Fruit fly (Drosophila melanogaster) whole organism: ENCODE data around the gene dbe.
A peak's percentile ranks its signal among the peaks of the same experiment; 100 is the strongest.

Experiments used
- CG8478 ChIP-seq: fragments of >200 bp; optimal IDR thresholded peaks from 2 replicates; lab custom pipeline; 2018; ENCODE audit warnings: inconsistent platforms
- Dll ChIP-seq: fragments of >200 bp; optimal IDR thresholded peaks from 2 replicates; lab custom pipeline; 2017
- EcR ChIP-seq, 2 experiments: fragments of >200 bp; optimal IDR thresholded peaks; 2 replicates each; lab custom pipeline; 2017; ENCODE audit warnings: missing biosample characterization in 2 of 2, missing genetic modification characterization in 2 of 2, missing genetic modification reagents in 2 of 2
- pan ChIP-seq: fragments of >200 bp; optimal IDR thresholded peaks from 2 replicates; lab custom pipeline; 2017
- psq ChIP-seq: fragments of >200 bp; optimal IDR thresholded peaks from 2 replicates; lab custom pipeline; 2017
- usp ChIP-seq: fragments of >200 bp; optimal IDR thresholded peaks from 2 replicates; lab custom pipeline; 2017; ENCODE audit warnings: missing biosample characterization, missing genetic modification characterization, mixed read lengths

Gene dbe

dm6 chr2L:877002-877401 is 7.3 kb upstream of the dbe start, which contains the start of gene ninaA:
TSS of gene ninaA (plus strand) at chr2L:877302.
- no peak for TF ChIP-seq EcR (GFP tag; optimal IDR thresholded peaks at IDR 0.05; lab: Kevin White, UChicago)
- no peak for TF ChIP-seq Dll (lab: Kevin White, UChicago)
- TF ChIP-seq CG8478 (lab: Kevin White, UChicago): no peak
- TF ChIP-seq psq (lab: Kevin White, UChicago): no peak
- TF ChIP-seq pan: no peak
- no peak for TF ChIP-seq usp

dm6 chr2L:873724-874504 is 4.3 kb upstream of the dbe start:
- TF ChIP-seq Dll (lab: Kevin White, UChicago) (no peak), EcR (GFP tag; optimal IDR thresholded peaks at IDR 0.05; lab: Kevin White, UChicago) (no peak), psq (lab: Kevin White, UChicago) (no peak), pan (no peak), CG8478 (lab: Kevin White, UChicago) (no peak), usp (no peak)

- no peak for TF ChIP-seq psq (lab: Kevin White, UChicago)
- TF ChIP-seq EcR (GFP tag; optimal IDR thresholded peaks at IDR 0.05; lab: Kevin White, UChicago): no peak
- no peak for TF ChIP-seq CG8478 (lab: Kevin White, UChicago)
- no peak for TF ChIP-seq usp
- no peak for TF ChIP-seq pan
- no peak for TF ChIP-seq Dll (lab: Kevin White, UChicago)
These were observed 1.8 kb upstream of the dbe start for dm6 chr2L:871419-871846.

DNA sequence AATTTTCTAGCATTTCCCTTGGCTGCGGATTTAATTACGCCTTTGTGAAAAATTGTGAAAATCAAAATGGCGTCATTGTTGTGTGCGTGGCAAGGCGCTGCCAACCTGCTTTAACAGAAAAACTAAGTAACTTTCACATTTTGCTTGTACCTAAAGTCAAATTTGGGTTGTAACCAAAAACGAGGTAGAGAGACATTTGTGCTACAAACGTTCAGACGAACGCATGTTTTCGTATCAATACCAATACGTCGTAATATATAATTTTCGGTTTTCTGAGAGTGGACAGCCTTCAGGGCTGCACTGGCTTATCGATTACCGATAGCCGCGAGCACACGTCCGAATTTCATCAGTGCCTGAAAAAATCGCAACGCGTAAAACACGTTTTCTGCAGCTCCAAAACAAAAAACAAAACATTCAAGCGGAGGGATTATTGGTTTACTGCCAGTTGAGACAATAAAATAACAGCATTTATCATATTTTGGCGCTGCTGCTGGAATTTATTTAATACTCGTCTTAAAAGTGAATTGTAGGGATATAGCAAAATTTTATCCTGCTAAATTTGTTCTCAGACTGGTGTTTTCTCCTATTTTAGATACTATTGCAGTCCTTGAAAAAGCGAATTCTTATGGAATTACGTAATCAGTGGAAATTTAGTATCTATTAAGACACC is 1.2 kb upstream of the dbe start:
- TF ChIP-seq pan: no peak
- TF ChIP-seq psq (lab: Kevin White, UChicago): no peak
- no peak for TF ChIP-seq Dll (lab: Kevin White, UChicago)

DNA sequence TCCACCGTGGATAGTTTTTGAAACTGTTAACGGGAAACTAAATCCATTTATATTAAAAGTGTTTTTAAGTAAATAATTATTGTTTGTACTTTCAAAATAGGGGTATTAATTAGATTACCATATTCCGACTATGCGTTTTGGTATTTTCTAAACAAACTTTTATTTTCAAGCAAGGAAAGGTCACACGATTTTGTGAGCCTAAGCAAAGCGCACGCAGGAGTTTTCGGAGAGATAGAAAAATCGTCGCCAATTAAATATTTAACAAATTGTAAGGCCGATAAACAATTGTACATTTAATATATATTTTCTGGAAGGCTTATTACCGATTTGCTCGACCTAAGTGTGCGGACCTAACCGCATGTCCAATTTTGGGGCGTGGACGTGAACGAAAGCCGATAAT is 628 bp upstream of the dbe start, which contains the start of gene PNUTS:
Gene PNUTS (plus strand): TSS at position 181 of the 400 bp plus-strand sequence.
- TF ChIP-seq Dll (lab: Kevin White, UChicago) (no peak), usp (no peak), psq (lab: Kevin White, UChicago) (no peak), pan (no peak), EcR (GFP tag; optimal IDR thresholded peaks at IDR 0.05; lab: Kevin White, UChicago) (no peak), CG8478 (lab: Kevin White, UChicago) (no peak)

- TF ChIP-seq usp: no peak
- TF ChIP-seq EcR (GFP tag; optimal IDR thresholded peaks at IDR 0.05; lab: Kevin White, UChicago): no peak
- no peak for TF ChIP-seq Dll (lab: Kevin White, UChicago)
- no peak for TF ChIP-seq CG8478 (lab: Kevin White, UChicago)
- no peak for TF ChIP-seq pan
- TF ChIP-seq psq (lab: Kevin White, UChicago): no peak
These were observed 696 bp downstream of the dbe start for dm6 chr2L:868961-869360.

DNA sequence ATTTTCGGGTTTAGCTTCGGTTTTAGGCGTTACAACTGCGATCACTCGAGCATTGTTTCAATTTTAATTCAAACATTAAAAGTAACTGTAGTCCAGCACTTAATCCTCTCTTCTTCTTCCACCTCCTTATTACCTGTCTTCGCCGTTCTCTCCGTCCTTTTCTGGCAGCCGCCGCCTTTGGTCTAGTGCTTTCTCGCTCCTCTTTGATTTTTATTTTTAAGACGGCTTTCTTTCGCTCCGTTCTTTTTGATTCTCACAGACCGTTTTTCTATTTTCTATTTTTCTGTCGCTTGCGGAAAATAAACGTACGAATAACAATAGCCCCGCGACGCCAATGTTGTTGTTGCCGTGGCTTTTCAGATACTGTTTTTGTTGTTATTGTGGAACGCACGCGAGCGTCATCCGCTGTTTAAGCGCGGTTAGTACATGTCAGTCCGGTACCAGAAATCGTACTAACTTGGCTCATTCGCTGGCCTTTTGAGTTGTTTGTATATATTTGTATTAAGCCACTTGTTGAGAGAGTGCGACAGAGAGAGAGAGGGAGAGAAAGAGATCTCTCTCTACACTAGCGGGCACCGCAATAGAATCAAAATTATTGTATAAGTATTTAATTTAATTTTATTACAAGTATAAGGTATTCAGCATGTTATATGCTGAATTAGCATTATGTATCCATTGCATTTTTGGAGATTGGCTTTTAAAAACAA is 1.6 kb downstream of the dbe start, which contains the start of gene aru:
Gene aru (minus strand): TSS at position 456 of the 707 bp plus-strand sequence.
- TF ChIP-seq Dll (lab: Kevin White, UChicago) (no peak), CG8478 (lab: Kevin White, UChicago) (peak; percentile 25)

dm6 chr2L:866950-867744 is 2.5 kb downstream of the dbe start:
- TF ChIP-seq usp (no peak), pan (no peak), CG8478 (lab: Kevin White, UChicago) (no peak), Dll (lab: Kevin White, UChicago) (no peak), EcR (GFP tag; optimal IDR thresholded peaks at IDR 0.05; lab: Kevin White, UChicago) (no peak), psq (lab: Kevin White, UChicago) (no peak)

DNA sequence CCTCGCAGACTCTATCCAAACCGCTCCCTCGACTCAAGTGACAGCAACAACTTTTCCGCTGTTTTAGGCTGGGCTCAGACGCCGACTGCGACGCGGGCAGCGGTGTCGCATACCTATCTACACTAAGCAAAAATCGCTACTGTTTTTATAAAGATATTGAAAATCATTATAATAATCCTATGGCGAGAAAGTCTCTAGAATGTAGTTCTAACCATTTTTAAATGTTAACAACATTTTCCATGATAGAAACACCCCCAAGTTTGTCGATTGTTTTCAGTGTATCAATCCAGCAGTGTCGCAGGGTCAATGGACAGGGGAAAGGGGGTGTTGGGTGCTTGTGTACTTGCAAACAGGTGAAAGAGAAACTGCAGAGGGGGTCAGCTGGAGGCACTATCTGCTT is 3.8 kb downstream of the dbe start:
- no peak for TF ChIP-seq Dll (lab: Kevin White, UChicago)

DNA sequence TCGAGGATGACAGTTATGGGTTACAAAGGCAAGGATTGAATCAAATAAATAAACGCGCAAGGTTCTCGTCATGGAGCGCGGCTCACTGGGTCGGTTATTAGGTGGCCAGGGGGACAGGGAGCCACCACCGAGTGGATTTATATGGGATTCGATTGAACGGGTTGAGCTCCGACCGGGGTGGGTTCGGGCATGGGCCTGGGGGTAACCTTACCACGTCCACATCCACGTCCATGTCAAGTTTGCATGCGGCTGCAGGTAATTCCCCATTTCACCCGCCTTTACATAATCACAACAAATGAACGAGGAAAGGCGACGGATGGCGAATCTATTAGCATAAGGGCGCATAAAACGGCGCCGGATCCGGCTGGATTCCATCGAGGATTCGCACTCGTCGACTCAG is 9.8 kb downstream of the dbe start, which contains the start of gene CG13950:
Gene CG13950 (plus strand): TSS at position 301 of the 400 bp plus-strand sequence.
- TF ChIP-seq psq (lab: Kevin White, UChicago) (no peak), Dll (lab: Kevin White, UChicago) (no peak), CG8478 (lab: Kevin White, UChicago) (no peak), pan (no peak), EcR (GFP tag; optimal IDR thresholded peaks at IDR 0.05; lab: Kevin White, UChicago) (no peak), usp (no peak)

- TF ChIP-seq pan (no peak), usp (no peak), psq (lab: Kevin White, UChicago) (no peak), EcR (GFP tag; optimal IDR thresholded peaks at IDR 0.05; lab: Kevin White, UChicago) (no peak)
These were observed 11.7 kb downstream of the dbe start for dm6 chr2L:857897-858517.
